Worm (Caenorhabditis elegans) whole organism, mixed stage, embryonic: ENCODE measurements around the gene Y43B11AR.1.

ENCODE experiments used
- M03D4.4 ChIP-seq: sonication (generic microtip); optimal IDR thresholded peaks from 2 replicates; lab custom pipeline; 2017; ENCODE audit warnings: mild to moderate bottlenecking, missing genetic modification characterization, missing compliant biosample characterization
- bed-3 ChIP-seq: fragments of 200-800 bp; sonication (Bioruptor generic); optimal IDR thresholded peaks from 3 replicates; lab custom pipeline; 2018; ENCODE audit warnings: mild to moderate bottlenecking, missing genetic modification characterization, moderate library complexity, missing compliant biosample characterization
- blmp-1 ChIP-seq: fragments of 150-350 bp; optimal IDR thresholded peaks from 2 replicates; lab custom pipeline; 2014; ENCODE audit warnings: missing biosample characterization, missing genetic modification characterization
- ceh-39 ChIP-seq: fragments of 150-350 bp; optimal IDR thresholded peaks from 2 replicates; lab custom pipeline; 2014; ENCODE audit warnings: missing biosample characterization, missing genetic modification characterization
- ceh-43 ChIP-seq: fragments of 200-800 bp; sonication (Bioruptor generic); optimal IDR thresholded peaks from 2 replicates; lab custom pipeline; 2018; ENCODE audit warnings: mild to moderate bottlenecking, missing genetic modification characterization, moderate library complexity, missing compliant biosample characterization
- ceh-83 ChIP-seq: fragments of 200-800 bp; sonication (Bioruptor generic); optimal IDR thresholded peaks from 2 replicates; lab custom pipeline; 2018; ENCODE audit warnings: mild to moderate bottlenecking, missing genetic modification characterization, missing compliant biosample characterization
- ces-1 ChIP-seq: fragments of 150-350 bp; optimal IDR thresholded peaks from 2 replicates; lab custom pipeline; 2014; ENCODE audit warnings: missing biosample characterization, missing genetic modification reagents, missing genetic modification characterization
- cnd-1 ChIP-seq: fragments of 200-800 bp; sonication (Bioruptor generic); optimal IDR thresholded peaks from 2 replicates; lab custom pipeline; 2018; ENCODE audit warnings: mild to moderate bottlenecking, missing genetic modification characterization, missing compliant biosample characterization
- drap-1 ChIP-seq: fragments of 200-800 bp; sonication (Bioruptor generic); optimal IDR thresholded peaks from 3 replicates; lab custom pipeline; 2018; ENCODE audit warnings: mild to moderate bottlenecking, missing genetic modification characterization, missing compliant biosample characterization
- elt-1 ChIP-seq: sonication (generic microtip); optimal IDR thresholded peaks from 2 replicates; lab custom pipeline; 2017; ENCODE audit warnings: missing genetic modification characterization, mild to moderate bottlenecking, missing compliant biosample characterization, antibody characterized with exemption, moderate library complexity, borderline replicate concordance; ENCODE audit not compliant: insufficient read depth
- elt-3 ChIP-seq: fragments of 150-350 bp; optimal IDR thresholded peaks from 2 replicates; lab custom pipeline; 2014; ENCODE audit warnings: missing biosample characterization, missing genetic modification characterization
- flh-1 ChIP-seq: fragments of 200-800 bp; sonication (Bioruptor generic); optimal IDR thresholded peaks from 2 replicates; lab custom pipeline; 2018; ENCODE audit warnings: mild to moderate bottlenecking, missing genetic modification characterization, moderate library complexity, missing compliant biosample characterization
- ham-2 ChIP-seq: fragments of 200-800 bp; sonication (Bioruptor generic); optimal IDR thresholded peaks from 2 replicates; lab custom pipeline; 2018; ENCODE audit warnings: mild to moderate bottlenecking, missing genetic modification characterization, missing compliant biosample characterization
- hlh-1 ChIP-seq: fragments of 150-350 bp; optimal IDR thresholded peaks from 2 replicates; lab custom pipeline; 2014; ENCODE audit warnings: missing biosample characterization, missing genetic modification reagents, missing genetic modification characterization
- lin-13 ChIP-seq: fragments of 150-350 bp; optimal IDR thresholded peaks from 2 replicates; lab custom pipeline; 2014; ENCODE audit warnings: missing biosample characterization, missing genetic modification characterization
- lin-32 ChIP-seq: fragments of 200-800 bp; sonication (Bioruptor generic); optimal IDR thresholded peaks from 2 replicates; lab custom pipeline; 2018; ENCODE audit warnings: mild to moderate bottlenecking, missing genetic modification characterization, missing compliant biosample characterization
- lsy-2 ChIP-seq: fragments of 150-350 bp; optimal IDR thresholded peaks from 2 replicates; lab custom pipeline; 2014; ENCODE audit warnings: missing biosample characterization, missing genetic modification characterization
- mab-5 ChIP-seq: fragments of 150-350 bp; optimal IDR thresholded peaks from 2 replicates; lab custom pipeline; 2014; ENCODE audit warnings: missing biosample characterization, missing genetic modification characterization
- mep-1 ChIP-seq: fragments of 150-350 bp; optimal IDR thresholded peaks from 2 replicates; lab custom pipeline; 2017; ENCODE audit warnings: missing biosample characterization, missing genetic modification reagents, missing genetic modification characterization, inconsistent platforms
- mls-2 ChIP-seq: sonication (generic microtip); optimal IDR thresholded peaks from 2 replicates; lab custom pipeline; 2016; ENCODE audit warnings: mild to moderate bottlenecking, missing genetic modification characterization, moderate library complexity, missing compliant biosample characterization
- nhr-12 ChIP-seq: fragments of 150-350 bp; optimal IDR thresholded peaks from 2 replicates; lab custom pipeline; 2014; ENCODE audit warnings: missing biosample characterization, missing genetic modification characterization
- nhr-2 ChIP-seq: fragments of 150-350 bp; optimal IDR thresholded peaks from 2 replicates; lab custom pipeline; 2014; ENCODE audit warnings: missing biosample characterization, missing genetic modification characterization
- nhr-237 ChIP-seq: fragments of 150-350 bp; optimal IDR thresholded peaks from 2 replicates; lab custom pipeline; 2014; ENCODE audit warnings: missing biosample characterization, missing genetic modification characterization
- nhr-76 ChIP-seq: sonication (generic microtip); optimal IDR thresholded peaks from 2 replicates; lab custom pipeline; 2017; ENCODE audit warnings: missing biosample characterization, missing genetic modification characterization
- pha-4 ChIP-seq: fragments of 150-350 bp; optimal IDR thresholded peaks from 2 replicates; lab custom pipeline; 2018; ENCODE audit warnings: missing biosample characterization, missing genetic modification reagents, missing genetic modification characterization
- sem-2 ChIP-seq: fragments of 200-800 bp; sonication (Bioruptor generic); optimal IDR thresholded peaks from 2 replicates; lab custom pipeline; 2018; ENCODE audit warnings: mild to moderate bottlenecking, missing genetic modification characterization, missing compliant biosample characterization
- snpc-4 ChIP-seq: fragments of 150-350 bp; optimal IDR thresholded peaks from 2 replicates; lab custom pipeline; 2014; ENCODE audit warnings: missing biosample characterization, missing genetic modification characterization
- sptf-1 ChIP-seq: sonication (generic microtip); optimal IDR thresholded peaks from 2 replicates; lab custom pipeline; 2017; ENCODE audit warnings: mild to moderate bottlenecking, missing genetic modification characterization, moderate library complexity, missing compliant biosample characterization
- tbx-8 ChIP-seq: fragments of 200-800 bp; sonication (Bioruptor generic); optimal IDR thresholded peaks from 2 replicates; lab custom pipeline; 2018; ENCODE audit warnings: mild to moderate bottlenecking, missing genetic modification characterization, moderate library complexity, missing compliant biosample characterization
- unc-120 ChIP-seq: sonication (generic microtip); optimal IDR thresholded peaks from 2 replicates; lab custom pipeline; 2017; ENCODE audit warnings: missing genetic modification characterization, missing compliant biosample characterization; ENCODE audit not compliant: poor library complexity, severe bottlenecking
- unc-39 ChIP-seq: fragments of 150-350 bp; optimal IDR thresholded peaks from 2 replicates; lab custom pipeline; 2014; ENCODE audit warnings: missing biosample characterization, missing genetic modification characterization
- unc-62 ChIP-seq: fragments of 150-350 bp; optimal IDR thresholded peaks from 2 replicates; lab custom pipeline; 2014; ENCODE audit warnings: missing biosample characterization, missing genetic modification reagents, missing genetic modification characterization

Gene Y43B11AR.1

DNA sequence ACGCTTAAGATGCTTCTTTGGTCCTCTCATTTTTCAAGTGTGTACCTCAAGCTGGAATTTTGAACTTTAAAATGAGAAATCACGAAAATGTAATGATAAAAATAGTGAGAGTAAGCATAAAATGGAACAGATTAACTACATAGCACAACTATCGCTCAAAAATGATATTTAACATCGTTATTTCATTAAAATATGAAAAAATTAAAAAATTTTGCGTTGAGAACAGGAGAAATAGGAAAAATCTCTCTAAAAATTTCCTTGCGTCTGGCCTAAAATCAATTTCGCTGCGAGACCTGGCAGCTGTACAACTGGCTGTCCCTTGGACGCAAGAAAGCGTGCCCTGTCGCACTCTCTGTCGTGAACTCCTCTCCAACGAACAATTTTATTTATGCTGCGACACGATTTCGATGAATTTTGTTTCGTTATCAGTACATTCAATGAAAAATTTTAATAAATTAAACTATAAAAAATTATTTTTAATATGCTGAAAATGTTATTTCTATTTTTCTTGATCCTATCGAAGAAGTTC, 3.4 kb downstream of the Y43B11AR.1 start, which contains the start of gene rps-4:
Gene rps-4 (minus strand): TSS at position 51 of the 529 bp plus-strand sequence.
- TF ChIP-seq M03D4.4 (tag; lab: Kevin White, UChicago) = peak; percentile 8
- peak; percentile 17 for TF ChIP-seq drap-1
- TF ChIP-seq pha-4 (tag; lab: Kevin White, UChicago) = peak; percentile 58
- peak; percentile 69 for TF ChIP-seq cnd-1 (tag; lab: Kevin White, UChicago)
- TF ChIP-seq hlh-1 (tag; lab: Kevin White, UChicago) = peak; percentile 82
- TF ChIP-seq mep-1 (tag; lab: Kevin White, UChicago) = peak; percentile 94
- TF ChIP-seq nhr-2 = no peak
- TF ChIP-seq unc-120 (tag; lab: Kevin White, UChicago) = peak; percentile 27
- TF ChIP-seq elt-3 = peak; percentile 26
- TF ChIP-seq blmp-1 (tag; lab: Kevin White, UChicago) = no peak
- peak; percentile 86 for TF ChIP-seq lsy-2
- peak; percentile 64 for TF ChIP-seq ceh-39 (tag; lab: Kevin White, UChicago)
- no peak for TF ChIP-seq mab-5
- TF ChIP-seq sem-2 (GFP tag; lab: Kevin White, UChicago) = no peak
- peak; percentile 36 for TF ChIP-seq ceh-83 (GFP tag; lab: Kevin White, UChicago)
- TF ChIP-seq sptf-1 (tag; lab: Kevin White, UChicago) = peak; percentile 76
- TF ChIP-seq unc-62 (GFP tag; lab: Kevin White, UChicago) = peak; percentile 57
- peak; percentile 39 for TF ChIP-seq ham-2 (GFP tag; lab: Kevin White, UChicago)
- TF ChIP-seq snpc-4 (tag; lab: Kevin White, UChicago) = no peak
- peak; percentile 90 for TF ChIP-seq nhr-237 (tag; lab: Kevin White, UChicago)
- TF ChIP-seq mls-2 = no peak
- peak; percentile 71 for TF ChIP-seq lin-13 (tag; lab: Kevin White, UChicago)
- peak; percentile 59 for TF ChIP-seq ces-1 (GFP tag; lab: Kevin White, UChicago)
- no peak for TF ChIP-seq nhr-12 (tag; lab: Kevin White, UChicago)

DNA sequence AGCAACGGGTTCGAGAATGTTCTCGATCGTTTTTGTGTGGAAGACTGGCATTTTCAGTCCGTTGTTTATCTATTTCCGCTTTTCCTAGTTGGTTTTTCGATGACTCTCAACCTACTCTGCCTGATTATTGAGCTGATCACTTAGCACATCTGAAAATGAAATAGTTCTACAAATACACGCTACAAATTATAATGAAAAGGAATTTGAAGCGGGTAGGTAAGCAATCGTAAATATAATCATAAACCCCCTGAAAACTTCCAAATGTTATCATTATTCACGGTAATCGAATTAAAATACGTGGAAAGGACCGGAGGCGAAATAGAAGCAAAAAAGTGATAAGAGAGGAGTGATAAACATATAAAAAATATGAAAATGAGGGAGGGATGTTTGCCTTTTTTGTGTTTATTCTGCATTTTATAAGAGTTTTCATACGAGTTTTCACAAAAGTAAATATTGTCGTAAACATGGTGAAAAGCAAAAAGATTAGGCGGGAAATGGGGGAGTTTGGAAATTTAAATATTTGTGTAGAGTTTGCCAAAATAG, 13.0 kb downstream of the Y43B11AR.1 start, which contains the start of gene deb-1:
Gene deb-1 (minus strand): TSS at position 51 of the 543 bp plus-strand sequence.
- TF ChIP-seq sptf-1 (tag; lab: Kevin White, UChicago) = no peak
- TF ChIP-seq unc-120 (tag; lab: Kevin White, UChicago) = no peak
- TF ChIP-seq sem-2 (GFP tag; lab: Kevin White, UChicago) = no peak
- TF ChIP-seq pha-4 (tag; lab: Kevin White, UChicago) = no peak
- no peak for TF ChIP-seq cnd-1 (tag; lab: Kevin White, UChicago)
- TF ChIP-seq nhr-76 = no peak
- TF ChIP-seq nhr-237 (tag; lab: Kevin White, UChicago) = no peak
- no peak for TF ChIP-seq mep-1 (tag; lab: Kevin White, UChicago)
- no peak for TF ChIP-seq flh-1 (GFP tag; lab: Kevin White, UChicago)
- TF ChIP-seq nhr-2 = no peak
- TF ChIP-seq unc-39 (tag; lab: Kevin White, UChicago) = no peak
- TF ChIP-seq lin-32 = no peak
- no peak for TF ChIP-seq blmp-1 (tag; lab: Kevin White, UChicago)
- no peak for TF ChIP-seq mab-5
- no peak for TF ChIP-seq tbx-8 (GFP tag; lab: Kevin White, UChicago)
- TF ChIP-seq snpc-4 (tag; lab: Kevin White, UChicago) = no peak
- TF ChIP-seq nhr-12 (tag; lab: Kevin White, UChicago) = no peak
- TF ChIP-seq lsy-2 = no peak

DNA sequence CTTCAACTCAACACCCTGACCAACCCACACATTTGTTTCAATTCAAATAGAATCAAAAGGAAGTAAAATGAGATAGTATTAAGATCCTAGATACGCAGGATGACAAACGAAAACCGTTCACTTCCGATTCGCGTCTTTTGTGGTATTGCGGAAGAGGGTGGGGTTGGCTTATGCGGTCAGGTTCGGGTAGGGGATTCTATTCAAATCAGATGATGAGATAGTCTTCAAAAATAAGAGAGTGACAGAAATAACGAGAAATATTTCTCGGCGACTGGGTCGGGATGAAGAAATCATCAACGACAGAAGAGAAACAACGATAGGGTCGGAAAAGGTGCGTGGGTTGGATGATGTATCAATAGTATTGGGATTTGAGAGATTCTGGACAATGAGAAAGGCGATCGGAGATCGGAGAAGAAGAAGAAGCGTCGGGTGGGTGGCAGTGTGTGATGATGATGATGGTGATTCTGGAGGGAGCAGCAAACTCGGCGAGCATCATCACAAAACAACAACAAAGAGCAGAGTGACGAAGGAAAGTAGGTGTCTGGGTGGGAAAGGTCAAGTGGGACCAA, 14.2 kb downstream of the Y43B11AR.1 start:
- TF ChIP-seq sptf-1 (tag; lab: Kevin White, UChicago) (no peak), nhr-12 (tag; lab: Kevin White, UChicago) (no peak), pha-4 (tag; lab: Kevin White, UChicago) (no peak), lin-13 (tag; lab: Kevin White, UChicago) (no peak), elt-1 (tag; lab: Kevin White, UChicago) (no peak), blmp-1 (tag; lab: Kevin White, UChicago) (peak; percentile 54), bed-3 (GFP tag; lab: Kevin White, UChicago) (no peak), hlh-1 (tag; lab: Kevin White, UChicago) (peak; percentile 17), mls-2 (no peak), elt-3 (no peak), unc-120 (tag; lab: Kevin White, UChicago) (peak; percentile 85), ham-2 (GFP tag; lab: Kevin White, UChicago) (peak; percentile 75), snpc-4 (tag; lab: Kevin White, UChicago) (no peak), ceh-39 (tag; lab: Kevin White, UChicago) (no peak), ceh-43 (no peak), unc-62 (GFP tag; lab: Kevin White, UChicago) (peak; percentile 38), flh-1 (GFP tag; lab: Kevin White, UChicago) (no peak), tbx-8 (GFP tag; lab: Kevin White, UChicago) (no peak)
